Worm (Caenorhabditis elegans) whole organism, early embryonic: ENCODE results near the gene srbc-70.

ENCODE experiments used
- B0310.2 ChIP-seq: sonication (generic microtip); optimal IDR thresholded peaks from 2 replicates; lab custom pipeline; 2016; ENCODE audit warnings: mild to moderate bottlenecking, missing genetic modification characterization, missing compliant biosample characterization
- aly-1 ChIP-seq: sonication (generic microtip); optimal IDR thresholded peaks from 2 replicates; lab custom pipeline; 2016; ENCODE audit warnings: missing genetic modification characterization, missing compliant biosample characterization
- ama-1 ChIP-seq: fragments of 150-350 bp; optimal IDR thresholded peaks from 2 replicates; lab custom pipeline; 2014
- ceh-13 ChIP-seq: fragments of 200-800 bp; sonication (Bioruptor generic); optimal IDR thresholded peaks from 2 replicates; lab custom pipeline; 2018; ENCODE audit warnings: mild to moderate bottlenecking, missing genetic modification characterization, missing compliant biosample characterization
- ceh-36 ChIP-seq: sonication (generic microtip); optimal IDR thresholded peaks from 2 replicates; lab custom pipeline; 2016; ENCODE audit warnings: missing genetic modification characterization, inconsistent platforms, missing compliant biosample characterization
- flt-1 ChIP-seq: fragments of 200-800 bp; sonication (Bioruptor generic); IDR thresholded peaks from 2 replicates; pipeline ENCODE4 v1.3.6; 2022; ENCODE audit warnings: missing genetic modification characterization, missing compliant biosample characterization
- hmbx-1 ChIP-seq: sonication (generic microtip); optimal IDR thresholded peaks from 2 replicates; lab custom pipeline; 2016; ENCODE audit warnings: mild to moderate bottlenecking, missing genetic modification characterization, missing compliant biosample characterization
- pes-1 ChIP-seq: fragments of 200-800 bp; sonication (Bioruptor generic); IDR thresholded peaks from 2 replicates; pipeline ENCODE4 v1.3.6; 2022; ENCODE audit warnings: missing genetic modification reagents, missing genetic modification characterization, missing compliant biosample characterization
- scrt-1 ChIP-seq: fragments of 200-800 bp; sonication (Bioruptor generic); IDR thresholded peaks from 2 replicates; pipeline ENCODE4 v1.3.6; 2022; ENCODE audit warnings: missing genetic modification characterization, missing compliant biosample characterization
- sea-1 ChIP-seq: fragments of 200-800 bp; sonication (Bioruptor generic); conservative IDR thresholded peaks from 2 replicates; pipeline ENCODE4 v1.3.6; 2022; ENCODE audit warnings: missing genetic modification characterization, missing compliant biosample characterization
- tbx-11 ChIP-seq: fragments of 200-800 bp; sonication (Bioruptor generic); IDR thresholded peaks from 2 replicates; pipeline ENCODE4 v1.3.6; 2022; ENCODE audit warnings: missing genetic modification characterization, missing compliant biosample characterization
- tra-4 ChIP-seq: sonication (generic microtip); optimal IDR thresholded peaks from 2 replicates; lab custom pipeline; 2017; ENCODE audit warnings: missing genetic modification characterization, missing compliant biosample characterization

- TF ChIP-seq tra-4 (tag; lab: Kevin White, UChicago) (no peak), hmbx-1 (tag; lab: Kevin White, UChicago) (no peak), tbx-11 (no peak), ama-1 (lab: Kevin White, UChicago) (no peak), flt-1 (GFP tag; lab: Robert Waterston, UW) (no peak), aly-1 (no peak), sea-1 (GFP tag; lab: Robert Waterston, UW) (no peak), B0310.2 (tag; lab: Kevin White, UChicago) (no peak), ceh-13 (no peak), pes-1 (GFP tag; lab: Robert Waterston, UW) (no peak), ceh-36 (no peak), scrt-1 (GFP tag; lab: Robert Waterston, UW) (no peak)
Measured at ce11 chrIV:4216099-4216894, 11.5 kb downstream of the srbc-70 start.
